Worm (Caenorhabditis elegans): Measurements from ENCODE around the gene klp-12.

The klp-12 gene

DNA sequence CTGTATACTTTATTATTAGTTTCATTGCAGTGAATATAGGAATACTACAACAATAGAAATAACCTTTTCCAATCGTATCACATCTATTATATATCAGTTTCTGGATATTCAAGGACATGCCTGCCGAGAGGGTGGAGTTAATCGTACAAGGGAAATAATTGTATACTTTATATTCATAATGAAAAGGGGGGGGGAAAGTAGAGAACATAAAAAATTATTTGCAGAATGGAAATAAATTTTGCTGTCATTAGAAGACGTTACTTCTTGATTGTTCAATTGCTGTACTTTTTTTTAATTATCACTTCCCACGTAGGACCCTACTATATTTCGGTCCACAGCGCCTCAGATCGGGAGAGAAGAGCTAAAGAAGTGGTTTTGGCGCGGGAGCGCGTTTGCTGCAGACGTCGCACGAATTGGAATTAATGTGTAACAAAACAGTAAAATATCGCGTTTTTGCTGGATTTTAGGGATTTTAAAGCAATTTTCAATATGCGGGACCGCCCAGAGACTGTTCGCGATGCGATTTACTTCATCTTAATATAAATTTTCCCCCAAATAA, 38.7 kb upstream of the klp-12 start, which contains the start of gene dsl-6:
Gene dsl-6 (minus strand): TSS at position 51 of the 559 bp plus-strand sequence.
- peak; percentile 64 for TF ChIP-seq lin-38 (GFP tag; IDR thresholded peaks at IDR 0.05)
- 0 out of 2 replicates have a peak, but pooled peaks have one; percentile 19 for TF ChIP-seq hmg-1.1 (GFP tag; IDR thresholded peaks at IDR 0.05)

DNA sequence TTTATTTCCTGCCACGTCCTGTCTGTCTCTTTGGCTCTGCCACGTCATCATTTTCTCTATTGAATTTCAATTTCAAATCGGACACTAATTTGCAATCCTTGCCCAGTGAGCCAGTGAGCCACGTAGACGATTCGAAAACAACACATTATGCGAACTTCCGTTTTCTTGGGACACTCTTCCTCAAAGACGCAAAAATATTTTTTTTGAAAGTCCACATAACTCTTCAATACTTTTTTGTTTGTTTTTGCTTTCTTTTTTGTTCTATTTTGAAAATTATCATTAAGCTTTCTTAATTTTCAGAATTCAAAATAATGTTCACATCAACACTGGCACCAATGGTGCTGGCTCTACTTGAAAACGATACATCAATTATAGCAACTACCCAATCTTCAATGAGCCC, 34.6 kb upstream of the klp-12 start, which contains the start of gene tag-89:
Gene tag-89 (plus strand): TSS at position 301 of the 400 bp plus-strand sequence.
- TF ChIP-seq zfp-2 (tag; optimal IDR thresholded peaks at IDR 0.05) (no peak), mxl-2 (GFP tag; conservative IDR thresholded peaks at IDR 0.05) (no peak), dmd-8 (GFP tag; IDR thresholded peaks at IDR 0.05) (no peak), mdl-1 (tag; optimal IDR thresholded peaks at IDR 0.05) (no peak), ctbp-1 (GFP tag; IDR thresholded peaks at IDR 0.05) (no peak), nhr-48 (tag; optimal IDR thresholded peaks at IDR 0.05) (no peak)

DNA sequence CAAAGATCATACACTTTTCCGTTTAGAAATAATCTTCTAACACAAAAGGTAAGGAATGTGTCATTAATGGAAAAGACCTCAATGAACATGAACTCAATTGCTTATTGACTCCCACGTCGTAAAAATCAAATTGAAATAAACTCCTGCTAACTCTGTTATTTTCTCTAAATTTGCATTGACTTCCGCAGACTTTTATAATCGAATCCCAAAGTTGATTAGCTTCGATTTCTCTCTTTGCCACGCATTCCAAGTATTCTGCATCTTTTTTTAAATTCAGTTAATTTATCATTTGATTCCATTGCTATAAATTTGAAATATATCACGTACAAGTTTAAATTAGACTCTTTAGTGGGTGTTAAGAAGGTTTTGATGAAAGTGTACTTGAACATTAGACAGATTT, 29.0 kb upstream of the klp-12 start:
- TF ChIP-seq ces-1 (GFP tag; optimal IDR thresholded peaks at IDR 0.05) (peak; percentile 80), aha-1 (tag) (peak; percentile 68), nhr-11 (tag; optimal IDR thresholded peaks at IDR 0.05) (peak; percentile 15), F37D6.2 (tag; optimal IDR thresholded peaks at IDR 0.05) (no peak)

DNA sequence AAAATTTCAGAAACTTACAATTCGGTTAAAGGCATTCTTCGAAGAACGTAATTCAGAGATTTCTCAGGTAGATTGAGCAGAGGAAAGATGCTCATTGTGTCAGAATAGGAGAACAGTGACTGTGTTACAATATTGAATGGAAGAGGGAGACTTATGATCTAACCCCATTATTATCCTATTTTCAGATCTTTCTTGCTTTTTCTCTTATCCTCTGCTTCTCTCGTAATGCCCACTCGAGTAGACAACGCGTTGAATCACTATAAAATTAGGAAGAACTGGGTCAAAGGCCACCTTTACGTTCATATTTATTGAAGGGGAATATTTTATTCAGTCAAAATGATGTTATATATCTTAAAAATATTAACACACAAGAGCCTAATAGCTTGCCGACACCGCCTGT, 19.6 kb upstream of the klp-12 start, which contains the start of gene fbxb-76:
Gene fbxb-76 (minus strand): TSS at position 101 of the 400 bp plus-strand sequence.
- TF ChIP-seq hlh-30 (tag; optimal IDR thresholded peaks at IDR 0.05; ENCODE audit: insufficient read depth): no peak
- TF ChIP-seq egl-27 (tag; optimal IDR thresholded peaks at IDR 0.05): no peak
- TF ChIP-seq nhr-42 (GFP tag; IDR thresholded peaks at IDR 0.05): no peak
- no peak for TF ChIP-seq zip-11 (GFP tag; IDR thresholded peaks at IDR 0.05)
- TF ChIP-seq madf-5 (GFP tag; IDR thresholded peaks at IDR 0.05): no peak
- no peak for TF ChIP-seq lim-7 (GFP tag; IDR thresholded peaks at IDR 0.05)
- TF ChIP-seq zag-1 (tag; optimal IDR thresholded peaks at IDR 0.05): no peak
- no peak for TF ChIP-seq nhr-48 (tag; optimal IDR thresholded peaks at IDR 0.05)
- TF ChIP-seq lin-1 (GFP tag; IDR thresholded peaks at IDR 0.05): no peak
- TF ChIP-seq lin-15B (tag; optimal IDR thresholded peaks at IDR 0.05): no peak
- TF ChIP-seq F37D6.2 (tag; optimal IDR thresholded peaks at IDR 0.05): no peak
- TF ChIP-seq ceh-62 (tag; optimal IDR thresholded peaks at IDR 0.05): no peak
- TF ChIP-seq F49E8.2 (tag; optimal IDR thresholded peaks at IDR 0.05; ENCODE audit: borderline replicate concordance): no peak
- no peak for TF ChIP-seq nhr-102 (tag; optimal IDR thresholded peaks at IDR 0.05)
- no peak for TF ChIP-seq skn-1 (tag; optimal IDR thresholded peaks at IDR 0.05)
- no peak for TF ChIP-seq unc-130 (GFP tag; optimal IDR thresholded peaks at IDR 0.05)
- no peak for TF ChIP-seq hif-1 (tag; optimal IDR thresholded peaks at IDR 0.05)
- no peak for TF ChIP-seq spr-3 (GFP tag; optimal IDR thresholded peaks at IDR 0.05)
- TF ChIP-seq snpc-1.2 (GFP tag; IDR thresholded peaks at IDR 0.05): no peak
- TF ChIP-seq madf-9 (GFP tag; conservative IDR thresholded peaks at IDR 0.05): no peak

DNA sequence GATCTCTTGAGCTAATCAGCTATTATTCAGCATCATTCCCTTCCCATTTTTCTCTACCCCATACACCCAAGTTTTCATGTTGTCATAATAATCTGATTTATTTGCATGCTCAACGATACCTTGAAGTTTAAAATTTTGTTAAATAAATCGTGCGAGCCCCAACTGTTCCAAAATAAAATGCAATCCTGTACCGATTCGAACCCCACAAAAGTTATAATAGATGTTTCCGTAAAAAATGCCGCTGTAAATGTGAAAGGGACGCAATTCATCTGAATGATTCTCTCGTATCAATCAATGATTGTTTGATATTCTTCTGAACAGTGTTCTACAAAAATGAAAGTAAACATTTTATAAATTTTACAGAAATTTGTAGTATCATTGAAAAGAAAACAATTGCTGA, 17.8 kb upstream of the klp-12 start:
- peak; percentile 71; the same call in 1 of the 2 replicates for TF ChIP-seq snpc-1.2 (GFP tag; IDR thresholded peaks at IDR 0.05)
- no peak for TF ChIP-seq ceh-44 (GFP tag; IDR thresholded peaks at IDR 0.05)
- TF ChIP-seq daf-19 (GFP tag; conservative IDR thresholded peaks at IDR 0.05): 0 out of 2 replicates have a peak, but pooled peaks have one; percentile 12
- no peak for TF ChIP-seq jun-1 (tag; optimal IDR thresholded peaks at IDR 0.05)
- peak; percentile 59 for TF ChIP-seq lin-38 (GFP tag; IDR thresholded peaks at IDR 0.05)
- no peak for TF ChIP-seq nhr-48 (tag; optimal IDR thresholded peaks at IDR 0.05)
- TF ChIP-seq aly-2 (tag; optimal IDR thresholded peaks at IDR 0.05): no peak
- TF ChIP-seq dmd-9 (GFP tag; IDR thresholded peaks at IDR 0.05): no peak
- TF ChIP-seq nhr-10 (tag; optimal IDR thresholded peaks at IDR 0.05): no peak
- no peak for TF ChIP-seq lir-3 (tag; optimal IDR thresholded peaks at IDR 0.05)
- TF ChIP-seq R02D3.7 (tag; optimal IDR thresholded peaks at IDR 0.05): no peak
- TF ChIP-seq aha-1 (tag): no peak
- TF ChIP-seq Y48G9A.11 (GFP tag; IDR thresholded peaks at IDR 0.05): 0 out of 2 replicates have a peak, but pooled peaks have one; percentile 27
- no peak for TF ChIP-seq zip-2 (tag; optimal IDR thresholded peaks at IDR 0.05)
- TF ChIP-seq Y75B8A.6 (GFP tag; IDR thresholded peaks at IDR 0.05): no peak
- peak; percentile 45 for TF ChIP-seq unc-130 (GFP tag; optimal IDR thresholded peaks at IDR 0.05)
- 0 out of 2 replicates have a peak, but pooled peaks have one; percentile 36 for TF ChIP-seq ctbp-1 (GFP tag; IDR thresholded peaks at IDR 0.05)
- TF ChIP-seq F49E8.2 (tag; optimal IDR thresholded peaks at IDR 0.05; ENCODE audit: borderline replicate concordance): peak; percentile 84
- TF ChIP-seq madf-5 (GFP tag; IDR thresholded peaks at IDR 0.05): 0 out of 4 replicates have a peak, but pooled peaks of 1 of the 2 experiments have one; percentile 23
- no peak for TF ChIP-seq daf-12 (tag; optimal IDR thresholded peaks at IDR 0.05)
- TF ChIP-seq skn-1 (tag; optimal IDR thresholded peaks at IDR 0.05): no peak
- TF ChIP-seq nhr-11 (tag; optimal IDR thresholded peaks at IDR 0.05): no peak
- no peak for TF ChIP-seq lin-1 (GFP tag; IDR thresholded peaks at IDR 0.05)
